Worm (Caenorhabditis elegans): Measurements from ENCODE around the gene nhr-274.

ce11 chrIV:1637333-1637732, 7.8 kb downstream of the nhr-274 start:
- TF ChIP-seq mdl-1 (tag; optimal IDR thresholded peaks at IDR 0.05) = no peak
- TF ChIP-seq aly-2 (tag; optimal IDR thresholded peaks at IDR 0.05) = no peak
- TF ChIP-seq pqm-1 (tag; optimal IDR thresholded peaks at IDR 0.05) = no peak
- no peak for TF ChIP-seq ztf-7 (tag; optimal IDR thresholded peaks at IDR 0.05)
- TF ChIP-seq unc-62 (GFP tag; optimal IDR thresholded peaks at IDR 0.05 in 1 of 2) = peak in 1 of 2 experiments; percentile 36
- no peak for TF ChIP-seq unc-62 (tag; optimal IDR thresholded peaks at IDR 0.05)
- no peak for TF ChIP-seq hif-1 (tag; optimal IDR thresholded peaks at IDR 0.05)
- no peak for TF ChIP-seq mdt-29 (GFP tag; IDR thresholded peaks at IDR 0.05)

Measured in whole organism, L4 larva.